Fruit fly (Drosophila melanogaster) whole organism, wandering third instar larva: ENCODE measurements around the gene Arl2.

Source experiments
- Abd-B ChIP-seq: fragments of >200 bp; optimal IDR thresholded peaks from 2 replicates; lab custom pipeline; 2017; ENCODE audit warnings: missing biosample characterization, missing genetic modification characterization
- CG9705 ChIP-seq: fragments of 200-800 bp; sonication (Bioruptor generic); optimal IDR thresholded peaks from 2 replicates; lab custom pipeline; 2018; ENCODE audit warnings: missing biosample characterization, mild to moderate bottlenecking, missing genetic modification characterization
- CrebA ChIP-seq: fragments of 200-800 bp; sonication (Bioruptor generic); optimal IDR thresholded peaks from 2 replicates; lab custom pipeline; 2016; ENCODE audit warnings: missing biosample characterization, mild to moderate bottlenecking, missing genetic modification characterization, borderline replicate concordance
- Dfd ChIP-seq: fragments of >200 bp; optimal IDR thresholded peaks from 2 replicates; lab custom pipeline; 2017; ENCODE audit warnings: missing biosample characterization, missing genetic modification characterization
- Dif ChIP-seq: fragments of 200-275, 200-300 bp; sonication (Bioruptor generic); optimal IDR thresholded peaks from 2 replicates; lab custom pipeline; 2018; ENCODE audit warnings: missing biosample characterization, missing genetic modification characterization; ENCODE audit not compliant: partially characterized antibody
- GATAd ChIP-seq: sonication (Bioruptor generic); optimal IDR thresholded peaks from 2 replicates; lab custom pipeline; 2016; ENCODE audit warnings: missing biosample characterization, missing genetic modification characterization
- HLH106 ChIP-seq: fragments of 200-800 bp; optimal IDR thresholded peaks from 3 replicates; lab custom pipeline; 2019; ENCODE audit warnings: missing biosample characterization, mild to moderate bottlenecking, missing genetic modification characterization, moderate library complexity
- Hnf4 ChIP-seq: fragments of 200-800 bp; sonication (Bioruptor generic); optimal IDR thresholded peaks from 2 replicates; lab custom pipeline; 2016; ENCODE audit warnings: missing biosample characterization, mild to moderate bottlenecking, missing genetic modification characterization
- Hr78 ChIP-seq: fragments of >200 bp; optimal IDR thresholded peaks from 2 replicates; lab custom pipeline; 2017; ENCODE audit warnings: missing biosample characterization, missing genetic modification characterization
- Hr83 ChIP-seq: fragments of 200-300 bp; sonication (Bioruptor generic); optimal IDR thresholded peaks from 2 replicates; lab custom pipeline; 2016; ENCODE audit warnings: missing biosample characterization, mild to moderate bottlenecking, missing genetic modification characterization, moderate library complexity; ENCODE audit not compliant: poor library complexity, severe bottlenecking
- Jra ChIP-seq: sonication (Bioruptor generic); optimal IDR thresholded peaks from 2 replicates; lab custom pipeline; 2016; ENCODE audit warnings: missing biosample characterization, missing genetic modification characterization
- Mio ChIP-seq: sonication (Bioruptor generic); optimal IDR thresholded peaks from 2 replicates; lab custom pipeline; 2016; ENCODE audit warnings: missing biosample characterization, missing genetic modification characterization
- Myc ChIP-seq: fragments of >200 bp; optimal IDR thresholded peaks from 2 replicates; lab custom pipeline; 2017
- N ChIP-seq: fragments of >200 bp; optimal IDR thresholded peaks from 2 replicates; lab custom pipeline; 2018; ENCODE audit warnings: missing biosample characterization, missing external identifiers, missing genetic modification characterization
- OdsH ChIP-seq: fragments of 200-800 bp; sonication (Bioruptor generic); optimal IDR thresholded peaks from 2 replicates; lab custom pipeline; 2016; ENCODE audit warnings: missing biosample characterization, mild to moderate bottlenecking, missing genetic modification characterization
- Rel ChIP-seq, 2 experiments: fragments of 200-800 bp; sonication (Bioruptor generic) in 1 of 2; optimal IDR thresholded peaks; 2 replicates in 1 of 2; 3 replicates in 1 of 2; lab custom pipeline; 2016 to 2019; ENCODE audit warnings: mild to moderate bottlenecking in 2 of 2, missing biosample characterization in 2 of 2, missing genetic modification characterization in 2 of 2, moderate library complexity in 1 of 2
- Sp1 ChIP-seq: fragments of 200-800 bp; sonication (Bioruptor generic); optimal IDR thresholded peaks from 3 replicates; lab custom pipeline; 2019; ENCODE audit warnings: missing biosample characterization, mild to moderate bottlenecking, missing genetic modification characterization, moderate library complexity
- Vsx2 ChIP-seq: fragments of 200-300, 225-300 bp; sonication (Bioruptor generic); optimal IDR thresholded peaks from 2 replicates; lab custom pipeline; 2018; ENCODE audit warnings: missing biosample characterization, missing genetic modification characterization; ENCODE audit not compliant: partially characterized antibody
- br ChIP-seq: fragments of 200-800 bp; sonication (Bioruptor generic); optimal IDR thresholded peaks from 2 replicates; lab custom pipeline; 2016; ENCODE audit warnings: missing biosample characterization, missing genetic modification characterization
- brk ChIP-seq: fragments of 200-800 bp; sonication (Bioruptor generic); optimal IDR thresholded peaks from 2 replicates; lab custom pipeline; 2016; ENCODE audit warnings: missing biosample characterization, mild to moderate bottlenecking, missing genetic modification characterization
- dl ChIP-seq, 2 experiments: fragments of 175-275, 200-275 bp in 1 of 2; fragments of 200-275 bp in 1 of 2; sonication (Bioruptor generic); optimal IDR thresholded peaks; lab custom pipeline; 2018; ENCODE audit warnings: mild to moderate bottlenecking in 2 of 2, missing biosample characterization in 2 of 2, missing genetic modification characterization in 2 of 2, moderate library complexity in 2 of 2; ENCODE audit not compliant: partially characterized antibody in 2 of 2, insufficient read depth in 1 of 2
- dmrt93B ChIP-seq: fragments of 200-800 bp; sonication (Bioruptor generic); optimal IDR thresholded peaks from 2 replicates; lab custom pipeline; 2018; ENCODE audit warnings: missing biosample characterization, mild to moderate bottlenecking, missing genetic modification characterization
- dsf ChIP-seq: sonication (Bioruptor generic); optimal IDR thresholded peaks from 2 replicates; lab custom pipeline; 2016; ENCODE audit warnings: missing biosample characterization, missing genetic modification characterization, borderline replicate concordance
- ey ChIP-seq: fragments of 200-800 bp; sonication (Bioruptor generic); optimal IDR thresholded peaks from 2 replicates; lab custom pipeline; 2016; ENCODE audit warnings: missing biosample characterization, missing genetic modification characterization
- foxo ChIP-seq, 2 experiments: fragments of 200-800 bp; sonication (Bioruptor generic); optimal IDR thresholded peaks; 2 replicates in 1 of 2; 3 replicates in 1 of 2; lab custom pipeline; 2016 to 2017; ENCODE audit warnings: missing biosample characterization in 2 of 2, missing genetic modification characterization in 2 of 2
- fru ChIP-seq: fragments of 200-800 bp; sonication (Bioruptor generic); optimal IDR thresholded peaks from 3 replicates; lab custom pipeline; 2016; ENCODE audit warnings: missing biosample characterization, mild to moderate bottlenecking, missing genetic modification characterization
- h ChIP-seq: fragments of 200-800 bp; sonication (Bioruptor generic); optimal IDR thresholded peaks from 3 replicates; lab custom pipeline; 2016; ENCODE audit warnings: missing biosample characterization, mild to moderate bottlenecking, missing genetic modification characterization
- lola ChIP-seq: fragments of >200 bp; optimal IDR thresholded peaks from 2 replicates; lab custom pipeline; 2017; ENCODE audit warnings: missing biosample characterization, missing genetic modification characterization
- pan ChIP-seq: fragments of >200 bp; optimal IDR thresholded peaks from 2 replicates; lab custom pipeline; 2017
- psq ChIP-seq: fragments of 200-800 bp; sonication (Bioruptor generic); optimal IDR thresholded peaks from 3 replicates; lab custom pipeline; 2017; ENCODE audit warnings: missing biosample characterization, mild to moderate bottlenecking, missing genetic modification characterization, moderate library complexity
- rgr ChIP-seq: fragments of 200-800 bp; sonication (Bioruptor generic); optimal IDR thresholded peaks from 3 replicates; lab custom pipeline; 2016; ENCODE audit warnings: missing biosample characterization, mild to moderate bottlenecking, missing genetic modification characterization
- sage ChIP-seq: fragments of 200-800 bp; sonication (Bioruptor generic); optimal IDR thresholded peaks from 2 replicates; lab custom pipeline; 2016; ENCODE audit warnings: missing biosample characterization, mild to moderate bottlenecking, missing genetic modification characterization
- tai ChIP-seq: sonication (Bioruptor generic); optimal IDR thresholded peaks from 2 replicates; lab custom pipeline; 2016; ENCODE audit warnings: missing biosample characterization, missing genetic modification characterization
- usp ChIP-seq: fragments of >200 bp; optimal IDR thresholded peaks from 2 replicates; lab custom pipeline; 2017; ENCODE audit warnings: missing biosample characterization, missing genetic modification characterization
- woc ChIP-seq: sonication (Bioruptor generic); optimal IDR thresholded peaks from 2 replicates; lab custom pipeline; 2016; ENCODE audit warnings: missing biosample characterization, mild to moderate bottlenecking, missing genetic modification characterization

Gene Arl2

DNA sequence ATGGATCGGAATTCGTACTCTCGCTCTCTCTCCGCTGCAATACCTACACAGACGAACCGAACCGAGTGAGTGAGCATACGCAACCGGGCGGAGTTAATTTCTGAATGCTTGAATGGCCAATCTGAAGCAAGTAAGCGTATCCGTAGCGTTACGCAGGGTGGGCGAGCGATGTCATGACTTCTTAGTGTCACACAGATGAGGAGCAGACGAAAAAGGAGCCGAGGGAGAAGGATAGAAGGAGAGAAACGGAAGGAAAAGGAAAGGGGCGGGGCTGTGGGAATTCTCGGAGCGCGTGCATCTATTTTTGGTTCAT lies 6.5 kb upstream of the Arl2 start:
- TF ChIP-seq psq = peak; percentile 8
- TF ChIP-seq ey (GFP tag; lab: Kevin White, UChicago) = no peak
- TF ChIP-seq woc (GFP tag; lab: Kevin White, UChicago) = no peak
- TF ChIP-seq dmrt93B = no peak
- TF ChIP-seq CrebA (GFP tag; lab: Kevin White, UChicago) = no peak

DNA sequence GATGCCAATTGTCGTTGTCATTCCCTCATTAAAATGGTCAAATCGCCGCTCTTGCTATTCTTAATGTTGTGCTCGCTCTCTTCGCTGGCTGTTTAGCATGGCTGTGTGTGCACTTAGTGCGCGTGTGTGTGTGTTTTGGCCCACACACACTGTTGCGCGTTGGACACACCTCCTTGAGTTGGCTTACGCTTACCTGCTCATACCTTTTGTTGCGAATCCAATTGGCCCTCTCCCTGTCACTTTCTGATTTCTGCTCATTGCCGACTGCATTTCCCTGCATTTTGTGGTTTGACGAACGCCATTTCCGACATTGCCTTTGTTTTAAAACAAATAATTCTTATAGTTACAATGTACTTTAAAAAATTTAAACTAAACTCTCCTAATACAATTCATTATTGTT lies 5.9 kb upstream of the Arl2 start:
- TF ChIP-seq dmrt93B (no peak), woc (GFP tag; lab: Kevin White, UChicago) (no peak), foxo (GFP tag; optimal IDR thresholded peaks at IDR 0.05; lab: Kevin White, UChicago) (no peak), Hr83 (GFP tag; lab: Kevin White, UChicago) (no peak), Hnf4 (GFP tag; lab: Kevin White, UChicago) (no peak), Hr78 (no peak), fru (GFP tag; lab: Kevin White, UChicago) (no peak), Sp1 (GFP tag; lab: Kevin White, UChicago) (no peak)
- TF ChIP-seq, all 38 proteins: peak for 0

DNA sequence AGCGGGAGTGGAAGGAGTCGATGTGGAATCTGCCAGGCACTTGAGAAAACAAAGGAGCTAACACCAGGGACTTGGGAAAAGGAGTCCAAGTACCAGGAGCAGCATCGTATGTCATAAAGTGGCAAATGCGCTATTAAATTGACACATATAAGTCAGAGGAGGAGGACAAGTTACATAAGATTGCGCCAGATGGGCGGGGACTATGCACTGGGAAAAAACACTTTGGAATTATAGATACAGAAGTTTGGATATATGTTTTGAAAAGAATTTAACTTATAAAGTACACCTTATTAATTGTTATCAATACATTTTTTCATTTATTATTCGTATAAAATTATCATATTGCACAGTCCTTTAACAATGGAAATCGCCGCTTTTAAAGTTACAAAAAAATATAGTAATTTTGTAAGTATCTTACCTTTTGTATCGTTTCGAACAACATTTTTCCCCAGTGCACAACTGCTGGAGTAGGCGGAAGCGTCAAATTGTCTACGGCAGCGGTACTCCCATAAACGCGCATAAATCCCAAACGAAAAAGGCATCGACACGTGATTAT lies 4.8 kb upstream of the Arl2 start:
- TF ChIP-seq tai (GFP tag; lab: Kevin White, UChicago) = no peak
- TF ChIP-seq Rel (GFP tag; optimal IDR thresholded peaks at IDR 0.05; lab: Kevin White, UChicago) = no peak
- TF ChIP-seq Rel (tag; optimal IDR thresholded peaks at IDR 0.05; lab: Kevin White, UChicago) = no peak
- TF ChIP-seq Dfd = no peak
- TF ChIP-seq ey (GFP tag; lab: Kevin White, UChicago) = no peak
- no peak for TF ChIP-seq CrebA (GFP tag; lab: Kevin White, UChicago)
- no peak for TF ChIP-seq lola
- no peak for TF ChIP-seq CG9705
- no peak for TF ChIP-seq rgr
- no peak for TF ChIP-seq Mio (GFP tag; lab: Kevin White, UChicago)
- TF ChIP-seq Dif (GFP tag; lab: Kevin White, UChicago) = no peak
- TF ChIP-seq brk (GFP tag; lab: Kevin White, UChicago) = no peak

DNA sequence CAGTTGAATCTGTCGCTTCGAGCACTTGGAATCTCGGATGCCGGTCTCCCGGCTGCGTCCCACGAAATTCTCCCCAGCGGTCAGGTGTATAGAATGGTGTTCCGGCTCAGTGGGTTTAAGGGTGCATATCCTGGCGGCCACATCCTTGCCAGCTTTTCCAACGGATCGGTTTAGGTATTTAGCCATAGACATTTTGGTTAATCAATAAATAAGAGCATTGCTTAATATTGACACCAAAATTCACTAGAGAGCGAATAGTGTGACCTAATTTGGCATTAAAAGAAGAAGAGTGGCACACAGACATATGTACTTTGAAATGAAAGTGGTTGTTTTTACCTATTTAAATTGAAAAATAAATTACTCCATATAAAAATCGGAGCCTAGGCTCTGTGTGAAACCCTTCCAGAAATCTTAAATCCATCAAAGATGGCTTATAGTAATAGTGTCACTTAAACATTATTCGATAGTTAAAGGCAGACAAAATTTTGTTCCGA lies 2.4 kb downstream of the Arl2 start, which contains the start of the genes PNKP and COX7AL:
Gene PNKP, minus strand, starts transcription at position 266 of the 494 bp plus-strand sequence.
Gene COX7AL, plus strand, starts transcription at position 419 of the 494 bp plus-strand sequence.
- TF ChIP-seq rgr = peak; percentile 59
- no peak for TF ChIP-seq fru (GFP tag; lab: Kevin White, UChicago)

DNA sequence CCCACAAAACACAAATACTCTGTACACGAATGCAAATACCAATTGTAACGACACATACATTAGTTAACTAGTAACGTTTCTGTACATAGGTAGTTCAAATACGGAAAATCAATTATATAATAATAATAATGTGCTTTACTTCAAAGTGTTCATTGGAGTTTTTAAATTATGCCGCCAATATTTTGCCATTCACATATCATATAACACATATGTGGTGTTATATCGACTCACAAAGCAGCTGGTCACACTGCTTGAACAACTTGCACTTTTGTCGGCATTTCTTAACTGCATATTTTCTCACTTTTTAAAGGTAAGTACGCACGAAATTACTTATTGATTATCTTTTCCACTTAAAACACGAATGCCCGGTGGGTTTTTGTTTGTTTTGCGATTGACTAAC lies 3.3 kb downstream of the Arl2 start, which contains the start of gene DppIII:
Gene DppIII, plus strand, starts transcription at position 227 of the 400 bp plus-strand sequence.
- TF ChIP-seq HLH106 (tag; lab: Kevin White, UChicago) = no peak
- TF ChIP-seq Jra (GFP tag; lab: Kevin White, UChicago) = no peak
- no peak for TF ChIP-seq foxo (GFP tag; optimal IDR thresholded peaks at IDR 0.05; lab: Kevin White, UChicago)
- no peak for TF ChIP-seq tai (GFP tag; lab: Kevin White, UChicago)
- TF ChIP-seq Abd-B = no peak
- no peak for TF ChIP-seq usp (GFP tag; lab: Kevin White, UChicago)
- TF ChIP-seq N (GFP tag; lab: Kevin White, UChicago) = no peak
- TF ChIP-seq Myc (lab: Kevin White, UChicago) = no peak
- no peak for TF ChIP-seq Vsx2 (GFP tag; lab: Kevin White, UChicago)
- no peak for TF ChIP-seq dmrt93B
- no peak for TF ChIP-seq dsf
- TF ChIP-seq Dif (GFP tag; lab: Kevin White, UChicago) = no peak

DNA sequence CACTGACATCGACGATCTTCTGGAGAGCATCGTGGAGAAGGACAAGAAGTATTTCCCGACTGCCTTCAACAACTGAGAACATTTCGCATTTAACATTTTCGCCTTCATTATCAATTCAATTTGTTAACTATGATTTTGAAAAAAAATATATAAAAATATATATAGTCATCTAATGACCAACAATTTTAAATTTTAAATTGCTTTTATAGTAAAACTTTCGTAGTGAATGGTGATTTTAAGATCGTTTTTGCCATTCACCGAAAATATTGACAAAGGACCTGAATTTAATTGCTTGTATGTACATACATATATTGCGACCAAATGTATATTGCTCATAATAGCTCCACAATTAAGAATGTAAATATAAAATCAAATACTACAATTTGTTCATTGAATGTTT lies 6.4 kb downstream of the Arl2 start, which contains the start of gene CG7352:
Gene CG7352, plus strand, starts transcription at position 301 of the 400 bp plus-strand sequence.
- TF ChIP-seq h (no peak), Jra (GFP tag; lab: Kevin White, UChicago) (no peak), fru (GFP tag; lab: Kevin White, UChicago) (no peak), N (GFP tag; lab: Kevin White, UChicago) (no peak), OdsH (no peak), Hr78 (no peak), dl (GFP tag; optimal IDR thresholded peaks at IDR 0.05; lab: Kevin White, UChicago; ENCODE audit: insufficient read depth in 1 of 2, partially characterized antibody in 2 of 2) (no peak), Hnf4 (GFP tag; lab: Kevin White, UChicago) (no peak), rgr (no peak), foxo (GFP tag; optimal IDR thresholded peaks at IDR 0.05; lab: Kevin White, UChicago) (no peak), sage (GFP tag; lab: Kevin White, UChicago) (no peak), pan (lab: Kevin White, UChicago) (no peak), CrebA (GFP tag; lab: Kevin White, UChicago) (no peak), Vsx2 (GFP tag; lab: Kevin White, UChicago) (no peak), CG9705 (no peak), Dfd (no peak), br (GFP tag; lab: Kevin White, UChicago) (no peak), GATAd (GFP tag; lab: Kevin White, UChicago) (no peak)
